Fruit fly (Drosophila melanogaster) whole organism, pupa: ENCODE results near the gene CG15254.

ENCODE experiments used
- CG10348 ChIP-seq: fragments of 200-800 bp; sonication (Bioruptor generic); IDR thresholded peaks from 2 replicates; pipeline ENCODE4 v1.3.6; 2022; ENCODE audit warnings: missing biosample characterization, missing genetic modification characterization
- CG12605 ChIP-seq: fragments of 200-800 bp; sonication (Bioruptor generic); IDR thresholded peaks from 2 replicates; pipeline ENCODE4 v1.3.6; 2022; ENCODE audit warnings: missing biosample characterization, missing genetic modification characterization
- CG14655 ChIP-seq: fragments of 200-800 bp; sonication (Bioruptor generic); optimal IDR thresholded peaks from 3 replicates; lab custom pipeline; 2017; ENCODE audit warnings: mild to moderate bottlenecking, missing biosample characterization, missing genetic modification reagents, missing genetic modification characterization
- CG4496 ChIP-seq: fragments of 200-800 bp; sonication (Bioruptor generic); IDR thresholded peaks from 3 replicates; pipeline ENCODE4 v1.3.6; 2022; ENCODE audit warnings: missing biosample characterization, missing genetic modification characterization
- D1 ChIP-seq: fragments of 200-800 bp; sonication (Bioruptor generic); optimal IDR thresholded peaks from 2 replicates; lab custom pipeline; 2018; ENCODE audit warnings: missing biosample characterization, mild to moderate bottlenecking, missing genetic modification characterization, moderate library complexity
- EcR ChIP-seq: fragments of 200-800 bp; sonication (Bioruptor generic); optimal IDR thresholded peaks from 3 replicates; lab custom pipeline; 2019; ENCODE audit warnings: missing biosample characterization, missing genetic modification characterization, mild to moderate bottlenecking, moderate library complexity, missing genetic modification reagents
- Pif1A ChIP-seq: fragments of 200-800 bp; sonication (Bioruptor generic); optimal IDR thresholded peaks from 3 replicates; lab custom pipeline; 2016; ENCODE audit warnings: missing biosample characterization, missing genetic modification characterization
- Pif1B ChIP-seq: fragments of 200-800 bp; sonication (Bioruptor generic); optimal IDR thresholded peaks from 3 replicates; lab custom pipeline; 2016; ENCODE audit warnings: missing biosample characterization, missing genetic modification characterization
- fd96Ca ChIP-seq: fragments of 200-800 bp; sonication (Bioruptor generic); IDR thresholded peaks from 3 replicates; pipeline ENCODE4 v1.3.6; 2022; ENCODE audit warnings: missing biosample characterization, missing genetic modification characterization
- rn ChIP-seq: fragments of 200-800 bp; sonication (Bioruptor generic); IDR thresholded peaks from 2 replicates; pipeline ENCODE4 v1.3.6; 2022; ENCODE audit warnings: missing biosample characterization, missing genetic modification characterization

DNA sequence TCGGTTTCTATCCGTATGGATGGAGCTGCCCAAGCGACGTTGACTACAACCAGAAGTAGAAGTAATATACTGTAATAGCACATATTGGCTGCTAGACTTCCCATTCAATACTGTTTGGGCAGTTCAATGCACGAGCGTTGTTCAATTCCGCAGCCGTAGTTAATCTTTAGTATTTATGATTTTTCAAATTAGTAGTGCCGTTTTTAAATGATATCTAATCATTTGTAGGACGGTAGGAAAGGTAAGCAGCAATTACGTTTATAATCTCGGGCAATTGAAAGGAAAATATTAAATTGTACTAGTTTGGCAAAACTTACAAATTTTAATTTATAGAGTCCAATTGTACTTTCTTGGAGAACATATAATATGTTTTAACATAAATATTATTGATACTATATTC, 1.6 kb upstream of the CG15254 start, which contains the start of gene CG15253:
- TF ChIP-seq Pif1A = no peak
- no peak for TF ChIP-seq fd96Ca (GFP tag; lab: Robert Waterston, UW)
- TF ChIP-seq EcR (GFP tag; lab: Kevin White, UChicago) = no peak
- TF ChIP-seq D1 (tag; lab: Kevin White, UChicago) = no peak
- no peak for TF ChIP-seq CG12605 (GFP tag; lab: Robert Waterston, UW)
- TF ChIP-seq Pif1B (GFP tag; lab: Kevin White, UChicago) = no peak
- no peak for TF ChIP-seq CG14655 (GFP tag; lab: Kevin White, UChicago)
- TF ChIP-seq rn (GFP tag; lab: Robert Waterston, UW) = no peak
- no peak for TF ChIP-seq CG4496 (GFP tag; lab: Robert Waterston, UW)
- TF ChIP-seq CG10348 = no peak
